Fruit fly (Drosophila melanogaster) whole organism: ENCODE measurements around the gene CG1578.

Source experiments
- Dll ChIP-seq: fragments of >200 bp; optimal IDR thresholded peaks from 2 replicates; lab custom pipeline; 2017
- EcR ChIP-seq, 2 experiments: fragments of >200 bp; optimal IDR thresholded peaks; 2 replicates each; lab custom pipeline; 2017; ENCODE audit warnings: missing biosample characterization in 2 of 2, missing genetic modification characterization in 2 of 2, missing genetic modification reagents in 2 of 2
- psq ChIP-seq: fragments of >200 bp; optimal IDR thresholded peaks from 2 replicates; lab custom pipeline; 2017

dm6 chrX:11788187-11788870 is 28.0 kb downstream of the CG1578 start:
- TF ChIP-seq EcR (GFP tag; optimal IDR thresholded peaks at IDR 0.05; lab: Kevin White, UChicago) = no peak
- no peak for TF ChIP-seq Dll (lab: Kevin White, UChicago)
- TF ChIP-seq psq (lab: Kevin White, UChicago) = no peak
